Worm (Caenorhabditis elegans): ENCODE measurements around the gene che-2.

Gene che-2

ce11 chrX:530011-530410, 48.8 kb downstream of the che-2 start, which contains the start of gene ugt-46:
Gene ugt-46, minus strand, starts transcription at chrX:530289.
- TF ChIP-seq W03F9.2 (tag; optimal IDR thresholded peaks at IDR 0.05) (no peak), him-1 (tag; optimal IDR thresholded peaks at IDR 0.05) (no peak), dao-5 (tag; optimal IDR thresholded peaks at IDR 0.05) (no peak)

- TF ChIP-seq W03F9.2 (tag; optimal IDR thresholded peaks at IDR 0.05) (no peak), him-1 (tag; optimal IDR thresholded peaks at IDR 0.05) (no peak), dao-5 (tag; optimal IDR thresholded peaks at IDR 0.05) (no peak)
Measured at ce11 chrX:530909-531308, 49.7 kb downstream of the che-2 start, which contains the start of gene B0310.6. Gene B0310.6, minus strand, starts transcription at chrX:531009.

ce11 chrX:535728-536127, 54.5 kb downstream of the che-2 start, which contains the start of gene F28C10.3:
Gene F28C10.3, minus strand, starts transcription at chrX:535828.
- TF ChIP-seq W03F9.2 (tag; optimal IDR thresholded peaks at IDR 0.05) (no peak), dao-5 (tag; optimal IDR thresholded peaks at IDR 0.05) (no peak), him-1 (tag; optimal IDR thresholded peaks at IDR 0.05) (no peak)
